Fruit fly (Drosophila melanogaster): ENCODE data around the gene CG4199.
A peak's percentile ranks its signal among the peaks of the same experiment; 100 is the strongest.

CG4199 gene

DNA sequence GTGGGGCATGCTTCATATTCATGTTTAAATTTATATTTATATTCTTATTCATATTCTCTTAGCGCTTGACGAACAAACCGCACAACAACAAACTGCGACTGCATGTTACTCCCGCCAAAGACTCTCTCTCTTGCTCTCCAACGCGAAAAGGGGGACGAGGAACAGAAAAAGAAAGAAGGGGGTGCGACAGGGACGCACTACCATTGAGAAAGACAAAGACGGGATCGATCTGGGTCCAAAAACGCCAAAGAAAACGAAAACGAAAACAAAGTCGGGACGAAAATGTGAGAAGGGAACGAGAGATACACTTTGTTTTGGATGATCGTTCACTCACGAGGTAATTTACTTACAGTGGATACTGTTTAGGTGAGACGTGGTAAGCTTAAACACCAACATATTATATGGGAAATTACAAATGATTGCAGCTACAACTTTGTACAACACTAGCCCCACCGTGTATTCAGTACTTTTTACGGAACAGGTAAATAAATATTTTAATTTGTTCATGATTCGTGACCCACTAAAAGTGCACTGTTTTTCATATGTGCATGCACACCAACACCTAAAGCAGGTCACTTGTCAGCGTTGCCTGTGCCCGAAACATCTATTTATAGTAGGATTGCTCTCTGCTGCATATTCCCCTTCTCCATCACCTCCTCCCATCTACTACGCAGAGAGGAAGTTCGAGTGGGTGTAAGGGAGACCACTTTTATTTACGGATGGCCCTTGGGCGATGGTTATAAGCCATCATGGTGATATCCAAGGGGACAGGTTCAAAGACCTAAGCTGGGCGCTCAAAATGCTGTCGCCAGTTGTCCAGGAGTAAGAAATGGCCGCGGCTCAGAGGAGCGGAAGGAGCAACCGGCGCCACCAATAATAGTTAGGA, 48.7 kb upstream of the CG4199 start (continued):
- TF ChIP-seq fd96Cb (tag; optimal IDR thresholded peaks at IDR 0.05) (peak; percentile 42), CG6813 (GFP tag; optimal IDR thresholded peaks at IDR 0.05) (peak; percentile 34), al (GFP tag; IDR thresholded peaks at IDR 0.05) (no peak), lmd (GFP tag; IDR thresholded peaks at IDR 0.05) (peak; percentile 47; the same call in 1 of the 2 replicates), CG10267 (tag; optimal IDR thresholded peaks at IDR 0.05) (peak; percentile 33), Sry-δ (GFP tag; optimal IDR thresholded peaks at IDR 0.05) (no peak), E2f2 (GFP tag; IDR thresholded peaks at IDR 0.05) (no peak), GATAe (GFP tag; conservative IDR thresholded peaks at IDR 0.05) (no peak), CG33557 (GFP tag; optimal IDR thresholded peaks at IDR 0.05) (peak; percentile 16), Trl (optimal IDR thresholded peaks at IDR 0.05) (peak; percentile 31 to 51), Trl (GFP tag; optimal IDR thresholded peaks at IDR 0.05) (peak; percentile 31), cwo (GFP tag; optimal IDR thresholded peaks at IDR 0.05) (no peak), CG2129 (GFP tag; IDR thresholded peaks at IDR 0.05; ENCODE audit: partially characterized antibody) (no peak), ATbp (GFP tag; optimal IDR thresholded peaks at IDR 0.05) (peak; percentile 28), pnt (GFP tag; optimal IDR thresholded peaks at IDR 0.05) (peak; percentile 36), gem (tag; optimal IDR thresholded peaks at IDR 0.05) (peak; percentile 63), Jarid2 (GFP tag; optimal IDR thresholded peaks at IDR 0.05) (no peak), pan (optimal IDR thresholded peaks at IDR 0.05) (no peak), pan (GFP tag; optimal IDR thresholded peaks at IDR 0.05 in 1 of 2, IDR thresholded peaks at IDR 0.05 in 1 of 2) (peak in 1 of 2 experiments; percentile 31), ham (GFP tag; IDR thresholded peaks at IDR 0.05) (no peak), CG12219 (GFP tag; optimal IDR thresholded peaks at IDR 0.05) (peak; percentile 35), CG1832 (GFP tag; optimal IDR thresholded peaks at IDR 0.05) (peak; percentile 72), CG14710 (tag; optimal IDR thresholded peaks at IDR 0.05) (peak; percentile 32), nmo (GFP tag; optimal IDR thresholded peaks at IDR 0.05) (peak; percentile 37), prd (optimal IDR thresholded peaks at IDR 0.05) (no peak), prd (GFP tag; IDR thresholded peaks at IDR 0.05) (peak; percentile 41; the same call in 2 of the 3 replicates), CG9817 (tag; optimal IDR thresholded peaks at IDR 0.05) (peak; percentile 10), CG7839 (tag; optimal IDR thresholded peaks at IDR 0.05) (peak; percentile 53), CG9727 (GFP tag; optimal IDR thresholded peaks at IDR 0.05) (peak; percentile 37), CG5180 (GFP tag; optimal IDR thresholded peaks at IDR 0.05) (no peak), CG3163 (GFP tag; optimal IDR thresholded peaks at IDR 0.05) (peak; percentile 13), vvl (GFP tag; IDR thresholded peaks at IDR 0.05) (peak; percentile 63; the same call in 1 of the 2 replicates), CG4820 (GFP tag; optimal IDR thresholded peaks at IDR 0.05) (peak; percentile 38), CG32772 (GFP tag; IDR thresholded peaks at IDR 0.05) (0 out of 2 replicates have a peak, but pooled peaks have one; percentile 18), CG15601 (tag; optimal IDR thresholded peaks at IDR 0.05) (peak; percentile 36), nau (GFP tag; optimal IDR thresholded peaks at IDR 0.05) (no peak), Drgx (GFP tag; IDR thresholded peaks at IDR 0.05) (peak; percentile 67), Ptx1 (GFP tag; IDR thresholded peaks at IDR 0.05) (peak; percentile 34; the same call in 1 of the 2 replicates), CG1529 (GFP tag; optimal IDR thresholded peaks at IDR 0.05) (peak; percentile 47), Nf-YB (GFP tag; optimal IDR thresholded peaks at IDR 0.05) (no peak), unc-4 (GFP tag; IDR thresholded peaks at IDR 0.05; ENCODE audit: partially characterized antibody) (no peak), CG18476 (GFP tag; optimal IDR thresholded peaks at IDR 0.05) (peak; percentile 8), MBD-R2 (GFP tag; IDR thresholded peaks at IDR 0.05) (no peak), sim (GFP tag; IDR thresholded peaks at IDR 0.05) (no peak), esg (GFP tag; conservative IDR thresholded peaks at IDR 0.05) (0 out of 2 replicates have a peak, but pooled peaks have one; percentile 6), dysf (GFP tag; IDR thresholded peaks at IDR 0.05) (0 out of 3 replicates have a peak, but pooled peaks have one; percentile 27), B-H1 (GFP tag; IDR thresholded peaks at IDR 0.05) (no peak), dpn (GFP tag; optimal IDR thresholded peaks at IDR 0.05) (peak in 1 of 2 experiments; percentile 48)

Measured in whole organism, embryonic.